Worm (Caenorhabditis elegans) whole organism, L2 larva: ENCODE data around the gene cdh-10.

Experiments
- ceh-82 ChIP-seq: fragments of 150-350 bp; optimal IDR thresholded peaks from 2 replicates; lab custom pipeline; 2014; ENCODE audit warnings: missing biosample characterization, missing genetic modification characterization
- egl-27 ChIP-seq: sonication (generic microtip); optimal IDR thresholded peaks from 3 replicates; lab custom pipeline; 2017; ENCODE audit warnings: missing biosample characterization, missing genetic modification reagents, missing genetic modification characterization
- elt-1 ChIP-seq: fragments of 150-350 bp; optimal IDR thresholded peaks from 2 replicates; lab custom pipeline; 2014; ENCODE audit warnings: missing biosample characterization, missing genetic modification characterization
- lsy-2 ChIP-seq, 2 experiments: fragments of 150-350 bp in 1 of 2; sonication (generic microtip) in 1 of 2; optimal IDR thresholded peaks; 2 replicates each; lab custom pipeline; 2014 to 2017; ENCODE audit warnings: missing biosample characterization in 2 of 2, missing genetic modification characterization in 2 of 2
- nhr-11 ChIP-seq: fragments of 150-350 bp; optimal IDR thresholded peaks from 2 replicates; lab custom pipeline; 2014; ENCODE audit warnings: missing biosample characterization, missing genetic modification characterization
- nhr-12 ChIP-seq: fragments of 150-350 bp; optimal IDR thresholded peaks from 2 replicates; lab custom pipeline; 2014; ENCODE audit warnings: missing biosample characterization, missing genetic modification characterization
- nhr-77 ChIP-seq: fragments of 150-350 bp; optimal IDR thresholded peaks from 2 replicates; lab custom pipeline; 2014; ENCODE audit warnings: missing biosample characterization, missing genetic modification characterization
- skn-1 ChIP-seq: sonication (generic microtip); optimal IDR thresholded peaks from 2 replicates; lab custom pipeline; 2017; ENCODE audit warnings: missing biosample characterization, missing genetic modification characterization
- unc-62 ChIP-seq: fragments of 150-350 bp; optimal IDR thresholded peaks from 2 replicates; lab custom pipeline; 2014; ENCODE audit warnings: missing biosample characterization, missing genetic modification reagents, missing genetic modification characterization

ce11 chrIV:2398317-2398716, 64.9 kb downstream of the cdh-10 start:
- TF ChIP-seq egl-27 (tag; lab: Kevin White, UChicago) (no peak), nhr-11 (tag; lab: Kevin White, UChicago) (no peak), nhr-77 (tag; lab: Kevin White, UChicago) (no peak), ceh-82 (tag; lab: Kevin White, UChicago) (no peak), skn-1 (tag; lab: Kevin White, UChicago) (no peak), elt-1 (tag; lab: Kevin White, UChicago) (no peak), unc-62 (GFP tag; lab: Kevin White, UChicago) (no peak), lsy-2 (tag; optimal IDR thresholded peaks at IDR 0.05; lab: Kevin White, UChicago) (no peak), nhr-12 (no peak)
